Worm (Caenorhabditis elegans) whole organism, L1 larva: Measurements from ENCODE around the gene Y37E11B.2.

ENCODE experiments used
- ama-1 ChIP-seq: fragments of 150-350 bp; optimal IDR thresholded peaks from 2 replicates; lab custom pipeline; 2014
- blmp-1 ChIP-seq: fragments of 150-350 bp; optimal IDR thresholded peaks from 2 replicates; lab custom pipeline; 2014; ENCODE audit warnings: missing biosample characterization, missing genetic modification characterization
- ceh-63 ChIP-seq: fragments of 200-800 bp; sonication (Bioruptor generic); optimal IDR thresholded peaks from 2 replicates; lab custom pipeline; 2018; ENCODE audit warnings: mild to moderate bottlenecking, missing genetic modification characterization, missing compliant biosample characterization
- dpl-1 ChIP-seq, 3 experiments: fragments of 150-350 bp in 2 of 3; sonication (generic microtip) in 1 of 3; optimal IDR thresholded peaks; 2 replicates each; lab custom pipeline; 2014 to 2017; ENCODE audit warnings: missing biosample characterization in 3 of 3, missing genetic modification characterization in 3 of 3, missing genetic modification reagents in 3 of 3
- dsc-1 ChIP-seq: sonication (generic microtip); optimal IDR thresholded peaks from 2 replicates; lab custom pipeline; 2016; ENCODE audit warnings: mild to moderate bottlenecking, missing genetic modification characterization, missing compliant biosample characterization
- efl-1 ChIP-seq, 4 experiments: fragments of 150-350 bp; optimal IDR thresholded peaks in 3 of 4; peaks in 1 of 4; 1 replicate in 1 of 4; 2 replicates in 3 of 4; lab custom pipeline; 2014; ENCODE audit warnings: missing biosample characterization in 2 of 4, missing genetic modification characterization in 2 of 4, missing genetic modification reagents in 2 of 4
- efl-3 ChIP-seq: fragments of 200-800 bp; sonication (Bioruptor generic); optimal IDR thresholded peaks from 2 replicates; lab custom pipeline; 2018; ENCODE audit warnings: mild to moderate bottlenecking, missing genetic modification characterization, missing compliant biosample characterization
- elt-3 ChIP-seq, 6 experiments: fragments of 150-350 bp in 1 of 6; sonication (generic microtip); optimal IDR thresholded peaks; 2 replicates each; lab custom pipeline; 2017 to 2018; ENCODE audit warnings: missing biosample characterization in 6 of 6, missing genetic modification characterization in 6 of 6, inconsistent platforms in 1 of 6
- ets-5 ChIP-seq: fragments of 200-800 bp; sonication (Bioruptor generic); IDR thresholded peaks from 2 replicates; pipeline ENCODE4 v1.3.6; 2022; ENCODE audit warnings: missing genetic modification characterization, missing compliant biosample characterization
- grh-1 ChIP-seq: fragments of 200-800 bp; sonication (Bioruptor generic); IDR thresholded peaks from 2 replicates; pipeline ENCODE4 v1.3.6; 2022; ENCODE audit warnings: missing genetic modification reagents, missing genetic modification characterization, missing compliant biosample characterization
- hlh-17 ChIP-seq: fragments of 200-800 bp; sonication (Bioruptor generic); optimal IDR thresholded peaks from 2 replicates; lab custom pipeline; 2018; ENCODE audit warnings: missing genetic modification characterization, mild to moderate bottlenecking, missing compliant biosample characterization, moderate library complexity, borderline replicate concordance
- irx-1 ChIP-seq: sonication (generic microtip); optimal IDR thresholded peaks from 2 replicates; lab custom pipeline; 2016; ENCODE audit warnings: missing genetic modification characterization, missing compliant biosample characterization
- lin-13 ChIP-seq: fragments of 150-350 bp; optimal IDR thresholded peaks from 2 replicates; lab custom pipeline; 2014; ENCODE audit warnings: missing biosample characterization, missing genetic modification reagents, missing genetic modification characterization
- lin-15B ChIP-seq: fragments of 150-350 bp; sonication (generic microtip); optimal IDR thresholded peaks from 3 replicates; lab custom pipeline; 2014; ENCODE audit warnings: missing biosample characterization, missing genetic modification characterization
- lin-35 ChIP-seq, 2 experiments: fragments of 150-350 bp; optimal IDR thresholded peaks; 2 replicates each; lab custom pipeline; 2014; ENCODE audit warnings: missing biosample characterization in 2 of 2, missing genetic modification characterization in 2 of 2, missing genetic modification reagents in 2 of 2
- lin-39 ChIP-seq: fragments of 150-350 bp; optimal IDR thresholded peaks from 2 replicates; lab custom pipeline; 2014; ENCODE audit warnings: missing biosample characterization, missing genetic modification reagents, missing genetic modification characterization
- lsy-2 ChIP-seq, 2 experiments: fragments of 150-350 bp; optimal IDR thresholded peaks; 2 replicates each; lab custom pipeline; 2014; ENCODE audit warnings: missing biosample characterization in 2 of 2, missing genetic modification characterization in 2 of 2
- mdl-1 ChIP-seq, 2 experiments: fragments of 150-350 bp; optimal IDR thresholded peaks; 2 replicates each; lab custom pipeline; 2014 to 2017; ENCODE audit warnings: missing biosample characterization in 2 of 2, missing genetic modification characterization in 2 of 2, inconsistent platforms in 1 of 2
- mep-1 ChIP-seq: fragments of 150-350 bp; optimal IDR thresholded peaks from 2 replicates; lab custom pipeline; 2014; ENCODE audit warnings: missing biosample characterization, missing genetic modification characterization
- nhr-11 ChIP-seq: fragments of 150-350 bp; optimal IDR thresholded peaks from 2 replicates; lab custom pipeline; 2014; ENCODE audit warnings: missing biosample characterization, missing genetic modification characterization
- nhr-19 ChIP-seq: fragments of 200-800 bp; sonication (Bioruptor generic); conservative IDR thresholded peaks from 2 replicates; pipeline ENCODE4 v1.3.6; 2022; ENCODE audit warnings: missing genetic modification characterization, missing compliant biosample characterization
- nhr-28 ChIP-seq: fragments of 150-350 bp; optimal IDR thresholded peaks from 2 replicates; lab custom pipeline; 2014; ENCODE audit warnings: missing biosample characterization, missing genetic modification characterization
- nhr-47 ChIP-seq: sonication (generic microtip); optimal IDR thresholded peaks from 2 replicates; lab custom pipeline; 2016; ENCODE audit warnings: mild to moderate bottlenecking, missing genetic modification characterization, moderate library complexity, missing compliant biosample characterization
- nhr-71 ChIP-seq: sonication (generic microtip); optimal IDR thresholded peaks from 2 replicates; lab custom pipeline; 2016; ENCODE audit warnings: mild to moderate bottlenecking, missing genetic modification characterization, moderate library complexity, missing compliant biosample characterization
- nhr-84 ChIP-seq: sonication (generic microtip); optimal IDR thresholded peaks from 2 replicates; lab custom pipeline; 2017; ENCODE audit warnings: missing biosample characterization, missing genetic modification characterization
- nhr-85 ChIP-seq: sonication (generic microtip); peaks from one replicate; lab custom pipeline; 2016; ENCODE audit warnings: missing genetic modification characterization, inconsistent platforms, missing compliant biosample characterization
- nhr-90 ChIP-seq: sonication (generic microtip); optimal IDR thresholded peaks from 2 replicates; lab custom pipeline; 2016; ENCODE audit warnings: mild to moderate bottlenecking, missing genetic modification characterization, missing compliant biosample characterization; ENCODE audit not compliant: poor library complexity
- pag-3 ChIP-seq: sonication (generic microtip); optimal IDR thresholded peaks from 2 replicates; lab custom pipeline; 2017; ENCODE audit warnings: missing genetic modification characterization, mild to moderate bottlenecking, missing compliant biosample characterization, antibody characterized with exemption, borderline replicate concordance; ENCODE audit not compliant: insufficient read depth
- pqm-1 ChIP-seq: sonication (generic microtip); optimal IDR thresholded peaks from 3 replicates; lab custom pipeline; 2017; ENCODE audit warnings: missing biosample characterization, missing genetic modification characterization
- tbx-2 ChIP-seq: sonication (generic microtip); optimal IDR thresholded peaks from 2 replicates; lab custom pipeline; 2016; ENCODE audit warnings: missing genetic modification characterization, missing compliant biosample characterization
- tlp-1 ChIP-seq: fragments of 150-350 bp; optimal IDR thresholded peaks from 2 replicates; lab custom pipeline; 2014; ENCODE audit warnings: missing biosample characterization, missing genetic modification characterization
- xbp-1 ChIP-seq: sonication (generic microtip); optimal IDR thresholded peaks from 2 replicates; lab custom pipeline; 2016; ENCODE audit warnings: missing genetic modification characterization, missing compliant biosample characterization

Y37E11B.2 gene

DNA sequence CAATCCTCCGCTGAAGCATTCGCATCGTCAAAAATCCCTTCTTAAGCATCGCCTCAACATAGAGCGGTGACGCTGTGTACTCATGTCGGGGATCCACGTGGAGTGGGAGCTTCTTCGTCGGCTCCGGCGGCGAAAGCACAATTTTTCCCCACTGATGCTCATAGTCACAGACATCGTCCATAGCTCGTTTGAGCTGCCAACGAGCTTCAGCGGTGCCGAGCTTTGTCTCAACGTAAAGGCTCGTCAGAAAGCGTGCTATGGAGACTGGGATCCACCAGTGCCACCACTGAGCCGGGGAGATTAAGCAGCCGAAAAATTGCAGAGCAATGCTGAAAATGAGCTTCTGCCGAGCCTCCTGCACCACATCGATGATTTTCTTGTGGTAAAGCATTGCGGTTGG, 12.6 kb downstream of the Y37E11B.2 start (continued):
- TF ChIP-seq nhr-47 (tag; lab: Kevin White, UChicago) = no peak
- no peak for TF ChIP-seq mep-1 (tag; lab: Kevin White, UChicago)
- TF ChIP-seq, all 84 proteins: peak for 0

DNA sequence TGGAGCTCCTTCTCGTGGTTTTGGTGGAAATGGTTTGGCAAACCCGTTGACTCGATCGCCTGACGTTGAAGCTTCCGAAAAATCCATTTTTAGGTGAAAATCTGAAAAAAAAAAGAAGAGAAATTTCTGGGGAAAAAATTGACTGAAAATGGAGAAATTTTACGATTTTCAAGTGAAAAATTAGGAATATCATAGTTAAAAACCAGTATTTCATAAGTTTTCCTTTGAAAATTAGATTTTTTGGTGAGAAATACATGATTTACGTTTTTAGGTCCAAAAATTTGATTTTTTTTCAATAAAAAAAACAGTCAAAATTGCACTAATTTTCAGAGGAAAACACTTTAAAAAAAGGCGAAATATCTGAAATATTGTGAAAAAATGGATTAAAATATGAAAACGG, 15.3 kb downstream of the Y37E11B.2 start, which contains the start of gene taf-2:
TSS of gene taf-2 (minus strand) at position 101 of the 400 bp plus-strand sequence.
- TF ChIP-seq nhr-90 (tag; lab: Kevin White, UChicago) = no peak
- TF ChIP-seq hlh-17 (GFP tag; lab: Kevin White, UChicago) = no peak
- TF ChIP-seq blmp-1 (tag; lab: Kevin White, UChicago) = no peak

DNA sequence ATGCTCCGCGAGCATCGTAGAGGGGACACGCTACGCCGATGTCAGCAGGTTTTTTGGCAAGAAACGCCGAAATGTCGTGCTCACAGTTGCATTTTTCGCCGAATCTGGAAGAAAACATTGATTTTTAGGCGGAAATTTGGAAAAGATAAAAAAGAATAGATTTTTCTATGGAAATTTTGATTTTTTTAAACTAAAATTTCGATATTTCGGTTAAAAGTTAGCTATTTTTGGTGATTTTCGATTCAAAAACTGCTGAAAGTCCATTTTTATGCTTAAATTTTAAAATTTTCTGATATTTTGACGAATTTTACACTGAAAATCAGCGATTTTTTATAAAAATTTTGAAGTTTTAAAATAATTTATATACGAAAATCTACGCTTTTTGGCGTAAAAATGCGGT, 19.1 kb downstream of the Y37E11B.2 start:
- TF ChIP-seq tbx-2 (no peak), pqm-1 (no peak), nhr-47 (tag; lab: Kevin White, UChicago) (no peak), efl-3 (no peak), grh-1 (GFP tag; lab: Robert Waterston, UW) (no peak), nhr-85 (tag; lab: Kevin White, UChicago) (no peak), dpl-1 (GFP tag; optimal IDR thresholded peaks at IDR 0.05; lab: Kevin White, UChicago) (no peak), xbp-1 (tag; lab: Kevin White, UChicago) (no peak), ceh-63 (GFP tag; lab: Kevin White, UChicago) (no peak), dsc-1 (tag; lab: Kevin White, UChicago) (no peak), mep-1 (tag; lab: Kevin White, UChicago) (no peak), nhr-28 (tag; lab: Kevin White, UChicago) (no peak), nhr-84 (tag; lab: Kevin White, UChicago) (no peak)

DNA sequence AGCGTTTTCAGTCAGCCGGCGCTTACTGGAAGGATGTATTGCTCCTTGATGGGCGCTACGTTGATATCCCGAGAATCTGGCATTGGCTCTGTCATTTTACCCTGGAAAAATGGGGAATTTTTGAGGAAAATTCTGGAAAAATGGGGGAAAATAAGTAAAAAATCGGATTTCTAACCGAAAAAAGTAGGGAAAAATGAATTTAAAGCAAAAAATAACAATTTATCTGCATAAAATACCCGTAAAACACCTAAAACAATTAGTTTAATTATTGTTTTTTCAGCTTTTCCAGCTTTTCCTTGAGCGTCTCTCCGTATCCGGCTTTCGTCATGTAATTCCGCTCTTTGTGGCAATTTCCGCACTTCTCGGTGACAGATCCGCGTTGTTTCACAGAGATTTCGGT, 20.2 kb downstream of the Y37E11B.2 start, which contains the start of gene Y37E11B.5:
TSS of gene Y37E11B.5 (minus strand) at position 101 of the 400 bp plus-strand sequence.
- TF ChIP-seq tlp-1 (tag; lab: Kevin White, UChicago) (no peak), nhr-11 (tag; lab: Kevin White, UChicago) (no peak), irx-1 (tag; lab: Kevin White, UChicago) (no peak), nhr-28 (tag; lab: Kevin White, UChicago) (no peak), ama-1 (lab: Kevin White, UChicago) (no peak), mdl-1 (tag; optimal IDR thresholded peaks at IDR 0.05; lab: Kevin White, UChicago) (no peak), tbx-2 (no peak), pag-3 (tag; lab: Kevin White, UChicago) (no peak), dsc-1 (tag; lab: Kevin White, UChicago) (no peak), ets-5 (GFP tag; lab: Robert Waterston, UW) (no peak)
- TF ChIP-seq, all 84 proteins: peak for 0

DNA sequence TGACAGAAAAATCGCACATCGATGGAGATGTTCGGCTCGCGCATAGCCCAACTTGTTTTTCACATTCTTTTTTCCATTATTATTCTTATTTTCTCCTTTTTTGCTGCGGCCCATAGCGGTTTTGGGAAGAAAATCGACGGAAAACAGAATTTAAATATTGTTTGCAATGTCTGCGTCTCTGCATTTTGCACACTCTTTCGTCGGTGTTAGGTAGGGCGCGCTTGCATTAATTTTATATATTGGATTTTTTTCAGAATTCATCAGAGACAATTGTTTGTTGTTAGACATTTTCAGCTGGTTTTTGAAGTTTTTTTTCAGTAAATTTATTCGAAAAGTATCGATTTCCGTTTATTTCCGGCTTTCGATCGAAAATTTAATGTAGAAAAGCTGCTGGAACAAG, 20.9 kb downstream of the Y37E11B.2 start, which contains the start of gene Y37E11B.6:
TSS of gene Y37E11B.6 (minus strand) at position 181 of the 400 bp plus-strand sequence.
- TF ChIP-seq lsy-2 (tag; optimal IDR thresholded peaks at IDR 0.05; lab: Kevin White, UChicago) = peak in 1 of 2 experiments; percentile 17
- TF ChIP-seq lin-39 = no peak
- TF ChIP-seq efl-1 (optimal IDR thresholded peaks at IDR 0.05; lab: Kevin White, UChicago) = peak; percentile 24 to 50
- peak; percentile 51 to 82 for TF ChIP-seq efl-1 (GFP tag; optimal IDR thresholded peaks at IDR 0.05 in 1 of 2; lab: Kevin White, UChicago)
- no peak for TF ChIP-seq lin-15B (tag; lab: Kevin White, UChicago)
- TF ChIP-seq elt-3 (tag; optimal IDR thresholded peaks at IDR 0.05; lab: Kevin White, UChicago) = no peak
- TF ChIP-seq mep-1 (tag; lab: Kevin White, UChicago) = no peak
- peak; percentile 4 to 13 for TF ChIP-seq lin-35 (GFP tag; optimal IDR thresholded peaks at IDR 0.05; lab: Kevin White, UChicago)
- no peak for TF ChIP-seq nhr-28 (tag; lab: Kevin White, UChicago)
- TF ChIP-seq nhr-85 (tag; lab: Kevin White, UChicago) = peak; percentile 40
- TF ChIP-seq blmp-1 (tag; lab: Kevin White, UChicago) = peak; percentile 18
- TF ChIP-seq nhr-71 = no peak
- peak in 1 of 3 experiments; percentile 44 for TF ChIP-seq dpl-1 (GFP tag; optimal IDR thresholded peaks at IDR 0.05; lab: Kevin White, UChicago)
- no peak for TF ChIP-seq lin-13 (GFP tag; lab: Kevin White, UChicago)
- no peak for TF ChIP-seq nhr-19
